Worm (Caenorhabditis elegans) whole organism, L1 larva: ENCODE data around the gene F49C12.6.

Source experiments
- ama-1 ChIP-seq: fragments of 150-350 bp; optimal IDR thresholded peaks from 2 replicates; lab custom pipeline; 2014
- blmp-1 ChIP-seq: fragments of 150-350 bp; optimal IDR thresholded peaks from 2 replicates; lab custom pipeline; 2014; ENCODE audit warnings: missing biosample characterization, missing genetic modification characterization
- sup-37 ChIP-seq: fragments of 200-800 bp; sonication (Bioruptor generic); optimal IDR thresholded peaks from 2 replicates; lab custom pipeline; 2018; ENCODE audit warnings: mild to moderate bottlenecking, missing genetic modification characterization, missing compliant biosample characterization

The F49C12.6 gene

DNA sequence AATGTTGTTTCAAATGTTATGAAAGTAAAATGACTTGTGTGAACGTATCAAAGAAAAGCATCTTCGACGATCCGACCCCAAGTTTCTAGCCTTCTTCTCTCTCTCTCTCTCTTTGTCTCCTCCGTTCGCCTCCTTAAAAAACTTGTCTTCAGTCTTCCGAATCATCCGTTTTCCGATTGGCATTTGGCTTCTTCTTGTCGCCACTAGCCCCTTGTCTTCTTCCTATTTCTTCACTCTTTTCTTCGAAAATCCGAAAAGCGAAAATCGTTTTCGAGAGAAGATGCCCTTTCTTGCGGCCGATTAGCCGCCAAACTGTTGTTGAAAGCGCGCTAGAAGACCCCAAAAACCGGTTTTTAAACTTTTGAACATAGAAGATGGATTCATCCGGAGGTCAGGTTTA lies 50.3 kb downstream of the F49C12.6 start:
- peak; percentile 93 for TF ChIP-seq blmp-1
- peak; percentile 11 for TF ChIP-seq ama-1
- no peak for TF ChIP-seq sup-37 (GFP tag; lab: Kevin White, UChicago)
